Worm (Caenorhabditis elegans) whole organism, young adult: Measurements from ENCODE around the gene F35A5.2.

Source experiments
- B0019.2 ChIP-seq: fragments of 200-800 bp; sonication (Bioruptor generic); conservative IDR thresholded peaks from 2 replicates; pipeline ENCODE4 v1.3.6; 2022; ENCODE audit warnings: missing genetic modification reagents, missing genetic modification characterization, missing compliant biosample characterization
- B0035.1 ChIP-seq: sonication (generic microtip); optimal IDR thresholded peaks from 2 replicates; lab custom pipeline; 2016; ENCODE audit warnings: missing genetic modification characterization, mild to moderate bottlenecking, missing compliant biosample characterization, missing genotype, missing genetic modification reagents
- C17E4.6 ChIP-seq: fragments of 200-800 bp; sonication (Bioruptor generic); IDR thresholded peaks from 2 replicates; pipeline ENCODE4 v1.3.6; 2022; ENCODE audit warnings: missing genetic modification reagents, missing genetic modification characterization, missing compliant biosample characterization
- F33H1.4 ChIP-seq: fragments of 200-800 bp; sonication (Bioruptor generic); IDR thresholded peaks from 2 replicates; pipeline ENCODE4 v1.3.6; 2022; ENCODE audit warnings: missing genetic modification reagents, missing genetic modification characterization, missing compliant biosample characterization
- F37B4.10 ChIP-seq: fragments of 200-800 bp; sonication (Bioruptor generic); IDR thresholded peaks from 2 replicates; pipeline ENCODE4 v1.3.6; 2022; ENCODE audit warnings: missing genetic modification characterization, missing compliant biosample characterization
- F39B2.1 ChIP-seq: fragments of 200-800 bp; sonication (Bioruptor generic); IDR thresholded peaks from 2 replicates; pipeline ENCODE4 v1.3.6; 2022; ENCODE audit warnings: missing genetic modification reagents, missing genetic modification characterization, missing compliant biosample characterization
- F49E8.2 ChIP-seq: sonication (generic microtip); optimal IDR thresholded peaks from 3 replicates; lab custom pipeline; 2017; ENCODE audit warnings: missing genetic modification characterization, mild to moderate bottlenecking, missing compliant biosample characterization, antibody characterized with exemption, moderate library complexity; ENCODE audit not compliant: insufficient read depth
- T26A5.8 ChIP-seq: sonication (generic microtip); optimal IDR thresholded peaks from 2 replicates; lab custom pipeline; 2016; ENCODE audit warnings: missing genetic modification characterization, missing compliant biosample characterization
- Y53F4B.3 ChIP-seq: fragments of 200-800 bp; sonication (Bioruptor generic); IDR thresholded peaks from 2 replicates; pipeline ENCODE4 v1.3.6; 2022; ENCODE audit warnings: missing genetic modification reagents, missing genetic modification characterization, missing compliant biosample characterization
- Y53G8AR.9 ChIP-seq: fragments of 200-800 bp; sonication (Bioruptor generic); conservative IDR thresholded peaks from 2 replicates; pipeline ENCODE4 v1.3.6; 2022; ENCODE audit warnings: missing genetic modification reagents, missing genetic modification characterization, missing compliant biosample characterization
- Y67H2A.10 ChIP-seq: fragments of 200-800 bp; sonication (Bioruptor generic); conservative IDR thresholded peaks from 2 replicates; pipeline ENCODE4 v1.3.6; 2022; ENCODE audit warnings: missing genetic modification reagents, missing genetic modification characterization, missing compliant biosample characterization
- Y95B8A.8 ChIP-seq: fragments of 200-800 bp; sonication (Bioruptor generic); IDR thresholded peaks from 2 replicates; pipeline ENCODE4 v1.3.6; 2022; ENCODE audit warnings: missing genetic modification reagents, missing genetic modification characterization, missing compliant biosample characterization
- attf-3 ChIP-seq: fragments of 200-800 bp; sonication (Bioruptor generic); conservative IDR thresholded peaks from 2 replicates; pipeline ENCODE4 v1.3.6; 2022; ENCODE audit warnings: missing genetic modification reagents, missing genetic modification characterization, missing compliant biosample characterization
- attf-5 ChIP-seq: fragments of 200-800 bp; sonication (Bioruptor generic); optimal IDR thresholded peaks from 2 replicates; lab custom pipeline; 2018; ENCODE audit warnings: mild to moderate bottlenecking, missing genetic modification characterization, missing compliant biosample characterization
- bed-1 ChIP-seq: fragments of 200-800 bp; sonication (Bioruptor generic); IDR thresholded peaks from 2 replicates; pipeline ENCODE4 v1.3.6; 2022; ENCODE audit warnings: missing genetic modification reagents, missing genetic modification characterization, missing compliant biosample characterization
- bed-2 ChIP-seq: fragments of 200-800 bp; sonication (Bioruptor generic); IDR thresholded peaks from 2 replicates; pipeline ENCODE4 v1.3.6; 2022; ENCODE audit warnings: missing genetic modification reagents, missing genetic modification characterization, missing compliant biosample characterization
- ccch-3 ChIP-seq: fragments of 200-800 bp; sonication (Bioruptor generic); optimal IDR thresholded peaks from 2 replicates; lab custom pipeline; 2018; ENCODE audit warnings: mild to moderate bottlenecking, missing genetic modification characterization, missing compliant biosample characterization
- cebp-2 ChIP-seq: fragments of 200-800 bp; sonication (Bioruptor generic); IDR thresholded peaks from 2 replicates; pipeline ENCODE4 v1.3.6; 2022; ENCODE audit warnings: missing genetic modification characterization, missing compliant biosample characterization
- chd-7 ChIP-seq: sonication (generic microtip); optimal IDR thresholded peaks from 2 replicates; lab custom pipeline; 2016; ENCODE audit warnings: mild to moderate bottlenecking, missing genetic modification characterization, moderate library complexity, missing compliant biosample characterization
- die-1 ChIP-seq: sonication (generic microtip); optimal IDR thresholded peaks from 2 replicates; lab custom pipeline; 2016; ENCODE audit warnings: missing genotype, mild to moderate bottlenecking, missing genetic modification characterization, missing compliant biosample characterization
- dpl-1 ChIP-seq: fragments of 150-350 bp; optimal IDR thresholded peaks from 2 replicates; lab custom pipeline; 2014; ENCODE audit warnings: missing biosample characterization, missing genetic modification reagents, missing genetic modification characterization
- efl-1 ChIP-seq: fragments of 150-350 bp; optimal IDR thresholded peaks from 2 replicates; lab custom pipeline; 2014; ENCODE audit warnings: missing biosample characterization, missing genetic modification reagents, missing genetic modification characterization
- egrh-3 ChIP-seq: fragments of 200-800 bp; sonication (Bioruptor generic); IDR thresholded peaks from 2 replicates; pipeline ENCODE4 v1.3.6; 2022; ENCODE audit warnings: missing genetic modification reagents, missing genetic modification characterization, missing compliant biosample characterization
- ets-4 ChIP-seq: fragments of 200-800 bp; sonication (Bioruptor generic); optimal IDR thresholded peaks from 2 replicates; lab custom pipeline; 2018; ENCODE audit warnings: mild to moderate bottlenecking, missing genetic modification characterization, missing compliant biosample characterization
- fkh-3 ChIP-seq: sonication (generic microtip); optimal IDR thresholded peaks from 2 replicates; lab custom pipeline; 2016; ENCODE audit warnings: mild to moderate bottlenecking, missing genetic modification characterization, missing compliant biosample characterization
- him-1 ChIP-seq: sonication (generic microtip); optimal IDR thresholded peaks from 2 replicates; lab custom pipeline; 2016; ENCODE audit warnings: missing genotype, missing genetic modification reagents, missing genetic modification characterization, missing compliant biosample characterization
- hmg-20 ChIP-seq: fragments of 200-800 bp; sonication (Bioruptor generic); IDR thresholded peaks from 2 replicates; pipeline ENCODE4 v1.3.6; 2022; ENCODE audit warnings: missing genetic modification reagents, missing genetic modification characterization, missing compliant biosample characterization
- lin-26 ChIP-seq: fragments of 200-800 bp; sonication (Bioruptor generic); IDR thresholded peaks from 2 replicates; pipeline ENCODE4 v1.3.6; 2022; ENCODE audit warnings: missing genetic modification reagents, missing genetic modification characterization, missing compliant biosample characterization
- mcd-1 ChIP-seq: fragments of 200-800 bp; sonication (Bioruptor generic); IDR thresholded peaks from 2 replicates; pipeline ENCODE4 v1.3.6; 2022; ENCODE audit warnings: missing genetic modification reagents, missing genetic modification characterization, missing compliant biosample characterization
- nfya-2 ChIP-seq: fragments of 200-800 bp; sonication (Bioruptor generic); IDR thresholded peaks from 2 replicates; pipeline ENCODE4 v1.3.6; 2022; ENCODE audit warnings: missing genetic modification reagents, missing genetic modification characterization, missing compliant biosample characterization
- nhr-27 ChIP-seq: fragments of 200-800 bp; sonication (Bioruptor generic); optimal IDR thresholded peaks from 2 replicates; lab custom pipeline; 2018; ENCODE audit warnings: mild to moderate bottlenecking, missing genetic modification characterization, moderate library complexity, missing compliant biosample characterization
- nhr-80 ChIP-seq: sonication (generic microtip); optimal IDR thresholded peaks from 2 replicates; lab custom pipeline; 2016; ENCODE audit warnings: missing genetic modification characterization, missing compliant biosample characterization
- pha-4 ChIP-seq: fragments of 150-350 bp; sonication (generic microtip); optimal IDR thresholded peaks from 2 replicates; lab custom pipeline; 2014; ENCODE audit warnings: missing biosample characterization, missing genetic modification reagents, missing genetic modification characterization
- rec-8 ChIP-seq, 2 experiments: sonication (generic microtip); optimal IDR thresholded peaks; 2 replicates each; lab custom pipeline; 2016; ENCODE audit warnings: mild to moderate bottlenecking in 2 of 2, missing genetic modification characterization in 2 of 2, missing genetic modification reagents in 2 of 2, missing genotype in 2 of 2, missing biosample characterization in 1 of 2, missing compliant biosample characterization in 1 of 2, moderate library complexity in 1 of 2
- rpc-1 ChIP-seq, 2 experiments: fragments of 150-350 bp in 1 of 2; sonication (generic microtip) in 1 of 2; optimal IDR thresholded peaks; 2 replicates each; lab custom pipeline; 2014 to 2018; ENCODE audit warnings: missing biosample characterization in 1 of 2, missing genetic modification characterization in 1 of 2, missing genetic modification reagents in 1 of 2, missing genotype in 1 of 2
- snpc-1.1 ChIP-seq: sonication (generic microtip); optimal IDR thresholded peaks from 2 replicates; lab custom pipeline; 2017; ENCODE audit warnings: missing genetic modification characterization, mild to moderate bottlenecking, missing compliant biosample characterization, antibody characterized with exemption, moderate library complexity, missing genotype, missing genetic modification reagents; ENCODE audit not compliant: insufficient read depth
- snpc-3.4 ChIP-seq: sonication (generic microtip); optimal IDR thresholded peaks from 2 replicates; lab custom pipeline; 2017; ENCODE audit warnings: missing genetic modification characterization, mild to moderate bottlenecking, missing compliant biosample characterization, antibody characterized with exemption, moderate library complexity, missing genotype, missing genetic modification reagents
- snpc-4 ChIP-seq, 5 experiments: fragments of 150-350 bp in 1 of 5; sonication (generic microtip) in 4 of 5; optimal IDR thresholded peaks; 2 replicates each; lab custom pipeline; 2014 to 2018; ENCODE audit warnings: missing genetic modification characterization in 5 of 5, missing biosample characterization in 3 of 5, antibody characterized with exemption in 2 of 5, mild to moderate bottlenecking in 2 of 5, missing compliant biosample characterization in 2 of 5, missing genotype in 2 of 5, moderate library complexity in 2 of 5, missing genetic modification reagents in 1 of 5
- tbp1 ChIP-seq: fragments of 200-800 bp; sonication (Bioruptor generic); optimal IDR thresholded peaks from 2 replicates; lab custom pipeline; 2018; ENCODE audit warnings: mild to moderate bottlenecking, missing genetic modification characterization, missing compliant biosample characterization
- zfh-2 ChIP-seq: fragments of 200-800 bp; sonication (Bioruptor generic); conservative IDR thresholded peaks from 2 replicates; pipeline ENCODE4 v1.3.6; 2022; ENCODE audit warnings: missing genetic modification reagents, missing genetic modification characterization, missing compliant biosample characterization
- ztf-22 ChIP-seq: fragments of 200-800 bp; sonication (Bioruptor generic); optimal IDR thresholded peaks from 2 replicates; lab custom pipeline; 2018; ENCODE audit warnings: mild to moderate bottlenecking, missing genetic modification characterization, moderate library complexity, missing compliant biosample characterization

Gene F35A5.2

ce11 chrX:3804837-3805236 lies at the start of gene F35A5.2:
F35A5.2 (plus strand) TSS chrX:3805137.
- no peak for TF ChIP-seq tbp1 (GFP tag; lab: Kevin White, UChicago)
- TF ChIP-seq bed-1 (GFP tag; lab: Robert Waterston, UW), result no peak
- TF ChIP-seq Y95B8A.8, result no peak
- no peak for TF ChIP-seq fkh-3
- TF ChIP-seq snpc-4 (GFP tag; optimal IDR thresholded peaks at IDR 0.05; lab: Kevin White, UChicago), result no peak
- TF ChIP-seq snpc-4 (tag; optimal IDR thresholded peaks at IDR 0.05; lab: Kevin White, UChicago), result no peak
- no peak for TF ChIP-seq egrh-3 (GFP tag; lab: Robert Waterston, UW)
- no peak for TF ChIP-seq bed-2 (GFP tag; lab: Robert Waterston, UW)
- no peak for TF ChIP-seq C17E4.6 (GFP tag; lab: Robert Waterston, UW)

ce11 chrX:3755753-3756152 lies 49.2 kb upstream of the F35A5.2 start:
- TF ChIP-seq nhr-27 (tag; lab: Kevin White, UChicago) (no peak), snpc-1.1 (tag; lab: Kevin White, UChicago) (no peak), rpc-1 (optimal IDR thresholded peaks at IDR 0.05; lab: Kevin White, UChicago) (no peak), rpc-1 (tag; optimal IDR thresholded peaks at IDR 0.05; lab: Kevin White, UChicago) (no peak), F33H1.4 (no peak), pha-4 (tag; lab: Kevin White, UChicago) (no peak), fkh-3 (no peak), Y53F4B.3 (GFP tag; lab: Robert Waterston, UW) (no peak), F49E8.2 (tag; lab: Kevin White, UChicago) (no peak), chd-7 (no peak), F37B4.10 (GFP tag; lab: Robert Waterston, UW) (no peak), zfh-2 (GFP tag; lab: Robert Waterston, UW) (no peak), B0035.1 (tag; lab: Kevin White, UChicago) (no peak), attf-5 (GFP tag; lab: Kevin White, UChicago) (no peak), T26A5.8 (tag; lab: Kevin White, UChicago) (no peak)

ce11 chrX:3756238-3756637 lies 48.7 kb upstream of the F35A5.2 start:
- no peak for TF ChIP-seq dpl-1
- no peak for TF ChIP-seq mcd-1 (GFP tag; lab: Robert Waterston, UW)
- no peak for TF ChIP-seq hmg-20 (GFP tag; lab: Robert Waterston, UW)
- no peak for TF ChIP-seq die-1 (tag; lab: Kevin White, UChicago)

DNA sequence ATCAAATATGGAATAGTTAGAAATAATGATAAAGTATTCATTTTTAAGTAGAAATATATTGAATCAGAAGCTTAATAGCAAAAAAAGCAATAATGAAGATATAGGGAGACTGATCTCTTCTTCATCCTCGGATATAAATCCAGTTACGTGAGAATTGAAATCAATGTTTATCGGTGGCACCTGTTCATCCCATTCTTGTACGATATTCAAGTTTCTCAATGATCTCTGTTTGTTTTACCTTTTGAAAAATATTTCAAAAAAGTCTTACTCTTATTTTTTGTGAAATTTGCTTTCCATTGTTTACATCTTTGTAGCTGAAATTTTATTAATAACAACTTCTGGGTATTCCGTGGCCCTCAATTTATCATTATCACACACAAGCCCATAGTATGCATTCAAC lies 46.5 kb upstream of the F35A5.2 start, which contains the start of gene T14G12.12:
TSS of gene T14G12.12 (minus strand) at position 101 of the 400 bp plus-strand sequence.
- no peak for TF ChIP-seq lin-26 (GFP tag; lab: Robert Waterston, UW)
- TF ChIP-seq tbp1 (GFP tag; lab: Kevin White, UChicago), result no peak
- TF ChIP-seq rec-8 (tag; optimal IDR thresholded peaks at IDR 0.05; lab: Kevin White, UChicago), result no peak
- TF ChIP-seq B0019.2, result no peak

DNA sequence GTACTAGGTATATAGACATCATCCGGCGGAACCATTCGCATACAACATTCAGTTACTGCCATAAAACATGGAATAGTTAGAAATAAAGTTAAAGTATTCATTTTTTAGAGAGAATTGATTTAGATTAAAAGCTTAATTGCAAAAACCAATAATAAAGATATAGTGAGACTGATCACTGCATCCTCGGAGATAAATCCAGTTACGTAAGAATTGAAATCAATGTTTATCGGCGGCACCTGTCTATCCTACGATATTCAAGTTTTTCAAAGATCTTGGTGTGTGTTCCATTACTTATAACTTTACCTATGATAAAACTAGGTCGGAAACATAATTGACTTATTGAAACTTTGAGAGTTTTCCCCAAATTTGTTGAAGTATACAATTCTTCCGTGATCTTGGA lies 45.6 kb upstream of the F35A5.2 start, which contains the start of gene T14G12.6:
TSS of gene T14G12.6 (minus strand) at position 101 of the 400 bp plus-strand sequence.
- TF ChIP-seq mcd-1 (GFP tag; lab: Robert Waterston, UW) (no peak), Y53G8AR.9 (GFP tag; lab: Robert Waterston, UW) (no peak), F39B2.1 (no peak), nfya-2 (GFP tag; lab: Robert Waterston, UW) (no peak), attf-3 (GFP tag; lab: Robert Waterston, UW) (no peak), snpc-3.4 (no peak), Y53F4B.3 (GFP tag; lab: Robert Waterston, UW) (no peak), ztf-22 (GFP tag; lab: Kevin White, UChicago) (no peak), efl-1 (no peak), him-1 (tag; lab: Kevin White, UChicago) (no peak), Y67H2A.10 (GFP tag; lab: Robert Waterston, UW) (no peak), bed-1 (GFP tag; lab: Robert Waterston, UW) (no peak), nhr-80 (tag; lab: Kevin White, UChicago) (no peak), cebp-2 (GFP tag; lab: Robert Waterston, UW) (no peak), B0019.2 (no peak), ccch-3 (GFP tag; lab: Kevin White, UChicago) (no peak), ets-4 (GFP tag; lab: Kevin White, UChicago) (no peak)
